Fruit fly (Drosophila melanogaster) whole organism, embryonic: ENCODE data around the gene Acat1.

Source experiments
- Aef1 ChIP-seq: fragments of 200-800 bp; sonication (Bioruptor generic); IDR thresholded peaks from 3 replicates; pipeline ENCODE4 v1.3.6; 2022; ENCODE audit warnings: missing biosample characterization, missing genetic modification characterization
- Asciz ChIP-seq: fragments of 200-800 bp; sonication (Bioruptor generic); optimal IDR thresholded peaks from 2 replicates; lab custom pipeline; 2017; ENCODE audit warnings: missing biosample characterization, mild to moderate bottlenecking, missing genetic modification characterization, missing genetic modification reagents
- Atf3 ChIP-seq: fragments of 200-800 bp; sonication (Bioruptor generic); optimal IDR thresholded peaks from 3 replicates; lab custom pipeline; 2016; ENCODE audit warnings: missing biosample characterization, missing genetic modification characterization
- CG10147 ChIP-seq: fragments of 200-800 bp; sonication (Bioruptor generic); optimal IDR thresholded peaks from 2 replicates; lab custom pipeline; 2019; ENCODE audit warnings: missing biosample characterization, mild to moderate bottlenecking, missing genetic modification characterization, moderate library complexity
- CG10209 ChIP-seq: fragments of 200-800 bp; sonication (Bioruptor generic); optimal IDR thresholded peaks from 3 replicates; lab custom pipeline; 2017; ENCODE audit warnings: missing biosample characterization, mild to moderate bottlenecking, missing genetic modification characterization, missing genetic modification reagents
- CG10267 ChIP-seq: fragments of 200-800 bp; sonication (Bioruptor generic); optimal IDR thresholded peaks from 2 replicates; lab custom pipeline; 2018; ENCODE audit warnings: missing biosample characterization, mild to moderate bottlenecking, missing genetic modification characterization, moderate library complexity
- CG10274 ChIP-seq: fragments of 200-800 bp; sonication (Bioruptor generic); optimal IDR thresholded peaks from 3 replicates; lab custom pipeline; 2017; ENCODE audit warnings: missing biosample characterization, mild to moderate bottlenecking, missing genetic modification characterization
- CG10366 ChIP-seq: fragments of 200-800 bp; sonication (Bioruptor generic); IDR thresholded peaks from 2 replicates; pipeline ENCODE4 v1.3.6; 2022; ENCODE audit warnings: missing biosample characterization, missing genetic modification characterization
- CG10543 ChIP-seq: fragments of 200-800 bp; sonication (Bioruptor generic); optimal IDR thresholded peaks from 3 replicates; lab custom pipeline; 2017; ENCODE audit warnings: missing biosample characterization, mild to moderate bottlenecking, missing genetic modification characterization, moderate library complexity
- CG10654 ChIP-seq: fragments of 200-800 bp; sonication (Bioruptor generic); optimal IDR thresholded peaks from 2 replicates; lab custom pipeline; 2016; ENCODE audit warnings: missing biosample characterization, missing genetic modification characterization
- CG11398 ChIP-seq: fragments of 200-800 bp; sonication (Bioruptor generic); optimal IDR thresholded peaks from 2 replicates; lab custom pipeline; 2016; ENCODE audit warnings: missing biosample characterization, missing genetic modification characterization
- CG11695 ChIP-seq: fragments of 200-800 bp; sonication (Bioruptor generic); IDR thresholded peaks from 3 replicates; pipeline ENCODE4 v1.3.6; 2022; ENCODE audit warnings: missing biosample characterization, missing genetic modification characterization
- CG14710 ChIP-seq: fragments of 200-800 bp; sonication (Bioruptor generic); optimal IDR thresholded peaks from 3 replicates; lab custom pipeline; 2019; ENCODE audit warnings: missing biosample characterization, mild to moderate bottlenecking, missing genetic modification characterization, moderate library complexity
- CG15514 ChIP-seq: fragments of 200-800 bp; sonication (Bioruptor generic); optimal IDR thresholded peaks from 3 replicates; lab custom pipeline; 2017; ENCODE audit warnings: missing biosample characterization, missing genetic modification characterization, mild to moderate bottlenecking, moderate library complexity, missing genetic modification reagents
- CG16813 ChIP-seq: fragments of 200-800 bp; sonication (Bioruptor generic); IDR thresholded peaks from 3 replicates; pipeline ENCODE4 v1.3.6; 2022; ENCODE audit warnings: missing biosample characterization, missing genetic modification characterization; ENCODE audit not compliant: partially characterized antibody
- CG17568 ChIP-seq: fragments of 200-800 bp; sonication (Bioruptor generic); optimal IDR thresholded peaks from 2 replicates; lab custom pipeline; 2018; ENCODE audit warnings: missing biosample characterization, mild to moderate bottlenecking, missing genetic modification characterization, moderate library complexity
- CG30431 ChIP-seq: fragments of 200-800 bp; sonication (Bioruptor generic); optimal IDR thresholded peaks from 2 replicates; lab custom pipeline; 2017; ENCODE audit warnings: missing biosample characterization, missing genetic modification characterization
- CG33557 ChIP-seq: fragments of 200-800 bp; sonication (Bioruptor generic); optimal IDR thresholded peaks from 2 replicates; lab custom pipeline; 2019; ENCODE audit warnings: missing biosample characterization, mild to moderate bottlenecking, missing genetic modification characterization, moderate library complexity
- CG4854 ChIP-seq: fragments of 200-800 bp; sonication (Bioruptor generic); optimal IDR thresholded peaks from 2 replicates; lab custom pipeline; 2016; ENCODE audit warnings: missing biosample characterization, missing genetic modification characterization, inconsistent platforms
- CG7357 ChIP-seq: fragments of 200-800 bp; sonication (Bioruptor generic); IDR thresholded peaks from 3 replicates; pipeline ENCODE4 v1.3.6; 2022; ENCODE audit warnings: missing biosample characterization, missing genetic modification characterization
- CG8765 ChIP-seq: fragments of 200-800 bp; sonication (Bioruptor generic); IDR thresholded peaks from 2 replicates; pipeline ENCODE4 v1.3.6; 2022; ENCODE audit warnings: missing biosample characterization, missing genetic modification characterization
- Elba2 ChIP-seq: fragments of 200-800 bp; sonication (Bioruptor generic); optimal IDR thresholded peaks from 3 replicates; lab custom pipeline; 2016; ENCODE audit warnings: missing biosample characterization, missing genetic modification characterization
- Fer1 ChIP-seq: fragments of 200-800 bp; sonication (Bioruptor generic); optimal IDR thresholded peaks from 2 replicates; lab custom pipeline; 2017; ENCODE audit warnings: missing biosample characterization, mild to moderate bottlenecking, missing genetic modification characterization
- HmgD ChIP-seq: fragments of 200-800 bp; sonication (Bioruptor generic); optimal IDR thresholded peaks from 3 replicates; lab custom pipeline; 2016; ENCODE audit warnings: missing biosample characterization, missing genetic modification characterization
- Kr ChIP-seq: fragments of 200-800 bp; sonication (Bioruptor generic); optimal IDR thresholded peaks from 2 replicates; lab custom pipeline; 2017; ENCODE audit warnings: missing biosample characterization, mild to moderate bottlenecking, missing genetic modification characterization
- Lpt ChIP-seq: fragments of >200 bp; optimal IDR thresholded peaks from 2 replicates; lab custom pipeline; 2018; ENCODE audit warnings: missing biosample characterization, missing genetic modification characterization
- NFAT ChIP-seq: fragments of 200-800 bp; sonication (Bioruptor generic); IDR thresholded peaks from 2 replicates; pipeline ENCODE4 v1.3.6; 2022; ENCODE audit warnings: missing biosample characterization, missing genetic modification characterization
- Opbp ChIP-seq: fragments of 200-800 bp; sonication (Bioruptor generic); IDR thresholded peaks from 3 replicates; pipeline ENCODE4 v1.3.6; 2022; ENCODE audit warnings: missing biosample characterization, missing genetic modification characterization; ENCODE audit not compliant: partially characterized antibody
- Rx ChIP-seq: fragments of 200-800 bp; sonication (Bioruptor generic); IDR thresholded peaks from 2 replicates; pipeline ENCODE4 v1.3.6; 2022; ENCODE audit warnings: missing biosample characterization, missing genetic modification characterization
- Sin3A ChIP-seq: fragments of >200 bp; optimal IDR thresholded peaks from 2 replicates; lab custom pipeline; 2018
- Sry-β ChIP-seq: fragments of 200-800 bp; sonication (Bioruptor generic); optimal IDR thresholded peaks from 2 replicates; lab custom pipeline; 2018; ENCODE audit warnings: missing biosample characterization, mild to moderate bottlenecking, missing genetic modification characterization, moderate library complexity
- cas ChIP-seq: fragments of 200-800 bp; sonication (Bioruptor generic); IDR thresholded peaks from 2 replicates; pipeline ENCODE4 v1.3.6; 2022; ENCODE audit warnings: missing biosample characterization, missing genetic modification characterization
- chm ChIP-seq: fragments of 200-800 bp; sonication (Bioruptor generic); IDR thresholded peaks from 2 replicates; pipeline ENCODE4 v1.3.6; 2022; ENCODE audit warnings: missing biosample characterization, missing genetic modification characterization
- croc ChIP-seq: fragments of 200-800 bp; sonication (Bioruptor generic); conservative IDR thresholded peaks from 3 replicates; pipeline ENCODE4 v1.3.6; 2022; ENCODE audit warnings: missing biosample characterization, missing genetic modification characterization
- cwo ChIP-seq: fragments of 200-800 bp; sonication (Bioruptor generic); optimal IDR thresholded peaks from 3 replicates; lab custom pipeline; 2017; ENCODE audit warnings: missing biosample characterization, missing genetic modification characterization, mild to moderate bottlenecking, moderate library complexity, missing genetic modification reagents
- ewg ChIP-seq: fragments of 200-800 bp; sonication (Bioruptor generic); optimal IDR thresholded peaks from 3 replicates; lab custom pipeline; 2017; ENCODE audit warnings: mild to moderate bottlenecking, missing biosample characterization, missing genetic modification reagents, missing genetic modification characterization
- fd3F ChIP-seq: fragments of 200-800 bp; sonication (Bioruptor generic); optimal IDR thresholded peaks from 2 replicates; lab custom pipeline; 2018; ENCODE audit warnings: missing biosample characterization, mild to moderate bottlenecking, missing genetic modification characterization, moderate library complexity
- gce ChIP-seq: fragments of 200-800 bp; sonication (Bioruptor generic); IDR thresholded peaks from 3 replicates; pipeline ENCODE4 v1.3.6; 2022; ENCODE audit warnings: missing biosample characterization, missing genetic modification characterization
- gcm ChIP-seq: fragments of 200-800 bp; sonication (Bioruptor generic); optimal IDR thresholded peaks from 2 replicates; lab custom pipeline; 2019; ENCODE audit warnings: missing biosample characterization, mild to moderate bottlenecking, missing genetic modification characterization, moderate library complexity
- h ChIP-seq: fragments of >200 bp; optimal IDR thresholded peaks from 2 replicates; lab custom pipeline; 2017
- hkb ChIP-seq, 2 experiments: fragments of 200-800 bp in 1 of 2; fragments of >200 bp in 1 of 2; sonication (Bioruptor generic) in 1 of 2; IDR thresholded peaks in 1 of 2; optimal IDR thresholded peaks in 1 of 2; 2 replicates each; pipeline versions ENCODE4 v1.3.6 to Lab custom; 2017 to 2022; ENCODE audit warnings: missing biosample characterization in 1 of 2, missing genetic modification characterization in 1 of 2
- mirr ChIP-seq: fragments of 200-800 bp; sonication (Bioruptor generic); optimal IDR thresholded peaks from 3 replicates; lab custom pipeline; 2018; ENCODE audit warnings: missing biosample characterization, mild to moderate bottlenecking, missing genetic modification characterization
- nau ChIP-seq: fragments of 200-800 bp; sonication (Bioruptor generic); optimal IDR thresholded peaks from 3 replicates; lab custom pipeline; 2017; ENCODE audit warnings: missing biosample characterization, mild to moderate bottlenecking, missing genetic modification characterization, missing genetic modification reagents
- nerfin-1 ChIP-seq: fragments of 200-800 bp; sonication (Bioruptor generic); optimal IDR thresholded peaks from 3 replicates; lab custom pipeline; 2019; ENCODE audit warnings: missing biosample characterization, mild to moderate bottlenecking, missing genetic modification characterization, moderate library complexity
- org-1 ChIP-seq: fragments of 200-800 bp; sonication (Bioruptor generic); optimal IDR thresholded peaks from 2 replicates; lab custom pipeline; 2017; ENCODE audit warnings: missing biosample characterization, missing genetic modification characterization
- otp ChIP-seq: fragments of 200-800 bp; sonication (Bioruptor generic); IDR thresholded peaks from 3 replicates; pipeline ENCODE4, ENCODE4 v1.3.6; 2022; ENCODE audit warnings: missing biosample characterization, missing genetic modification characterization
- repo ChIP-seq: fragments of 200-800 bp; sonication (Bioruptor generic); optimal IDR thresholded peaks from 2 replicates; lab custom pipeline; 2016; ENCODE audit warnings: missing biosample characterization, missing genetic modification characterization
- tap ChIP-seq: fragments of 200-800 bp; optimal IDR thresholded peaks from 3 replicates; lab custom pipeline; 2019; ENCODE audit warnings: missing biosample characterization, mild to moderate bottlenecking, missing genetic modification characterization, moderate library complexity
- trh ChIP-seq: fragments of 200-800 bp; sonication (Bioruptor generic); optimal IDR thresholded peaks from 2 replicates; lab custom pipeline; 2016; ENCODE audit warnings: missing biosample characterization, missing genetic modification characterization

Acat1 gene

dm6 chrX:7920081-7920688, 31.6 kb upstream of the Acat1 start, which contains the start of the genes hdm and Ykt6 (continued):
- TF ChIP-seq CG30431 (GFP tag; lab: Kevin White, UChicago) = peak; percentile 42
- TF ChIP-seq CG15514 (GFP tag; lab: Kevin White, UChicago) = peak; percentile 82
- no peak for TF ChIP-seq Kr (GFP tag; lab: Kevin White, UChicago)
- TF ChIP-seq CG11398 (GFP tag; lab: Kevin White, UChicago) = peak; percentile 73
- peak; percentile 82 for TF ChIP-seq CG14710
- TF ChIP-seq CG4854 (GFP tag; lab: Kevin White, UChicago) = peak; percentile 28
- TF ChIP-seq croc = peak; percentile 46; the same call in 2 of the 3 replicates
- TF ChIP-seq gcm = peak; percentile 48
- TF ChIP-seq CG10147 (GFP tag; lab: Kevin White, UChicago) = no peak
- TF ChIP-seq Sry-β = peak; percentile 12
- TF ChIP-seq repo = peak; percentile 52
- peak; percentile 72; the same call in 2 of the 3 replicates for TF ChIP-seq Aef1 (GFP tag; lab: Robert Waterston, UW)
- no peak for TF ChIP-seq CG17568
- TF ChIP-seq nau (GFP tag; lab: Kevin White, UChicago) = no peak
- peak; percentile 43 for TF ChIP-seq nerfin-1
- TF ChIP-seq h (lab: Kevin White, UChicago) = no peak
- peak; percentile 76 for TF ChIP-seq CG10267 (tag; lab: Kevin White, UChicago)
- TF ChIP-seq CG8765 (GFP tag; lab: Robert Waterston, UW) = peak; percentile 80
- TF ChIP-seq CG7357 (GFP tag; lab: Robert Waterston, UW) = peak; percentile 45; the same call in 1 of the 3 replicates
- TF ChIP-seq gce (GFP tag; lab: Robert Waterston, UW) = no peak
- peak; percentile 79 for TF ChIP-seq Fer1 (GFP tag; lab: Kevin White, UChicago)
- TF ChIP-seq Elba2 (GFP tag; lab: Kevin White, UChicago) = peak; percentile 5
- TF ChIP-seq chm (GFP tag; lab: Robert Waterston, UW) = no peak; the same call in 1 of the 2 replicates
- TF ChIP-seq CG33557 (GFP tag; lab: Kevin White, UChicago) = peak; percentile 66
- TF ChIP-seq Rx (GFP tag; lab: Robert Waterston, UW) = peak; percentile 72
- TF ChIP-seq cas (GFP tag; lab: Robert Waterston, UW) = peak; percentile 45; the same call in 1 of the 2 replicates
- peak; percentile 95 for TF ChIP-seq CG16813 (GFP tag; lab: Robert Waterston, UW)
- TF ChIP-seq Lpt = no peak
- TF ChIP-seq ewg = peak; percentile 85
- peak; percentile 65 for TF ChIP-seq Sin3A (lab: Kevin White, UChicago)
- TF ChIP-seq NFAT (GFP tag; lab: Robert Waterston, UW) = peak; percentile 79; the same call in 1 of the 2 replicates
- no peak for TF ChIP-seq Asciz (GFP tag; lab: Kevin White, UChicago)
- peak; percentile 90 for TF ChIP-seq Opbp (GFP tag; lab: Robert Waterston, UW)
- TF ChIP-seq CG11695 (GFP tag; lab: Robert Waterston, UW) = peak; percentile 81
- peak; percentile 34 for TF ChIP-seq trh (GFP tag; lab: Kevin White, UChicago)
- peak; percentile 75 for TF ChIP-seq CG10209 (GFP tag; lab: Kevin White, UChicago)
- peak; percentile 51 for TF ChIP-seq fd3F (GFP tag; lab: Kevin White, UChicago)
- TF ChIP-seq Atf3 (GFP tag; lab: Kevin White, UChicago) = peak; percentile 69
- no peak for TF ChIP-seq tap (tag; lab: Kevin White, UChicago)
- TF ChIP-seq hkb (optimal IDR thresholded peaks at IDR 0.05; lab: Kevin White, UChicago) = no peak
- peak; percentile 87 for TF ChIP-seq hkb (GFP tag; IDR thresholded peaks at IDR 0.05; lab: Robert Waterston, UW)
- TF ChIP-seq CG10543 (GFP tag; lab: Kevin White, UChicago) = peak; percentile 40
- peak; percentile 70 for TF ChIP-seq CG10366 (GFP tag; lab: Robert Waterston, UW)
- peak; percentile 80 for TF ChIP-seq otp
- TF ChIP-seq cwo (GFP tag; lab: Kevin White, UChicago) = no peak
- peak; percentile 28 for TF ChIP-seq org-1
- TF ChIP-seq CG10274 = no peak
- peak; percentile 71 for TF ChIP-seq CG10654 (GFP tag; lab: Kevin White, UChicago)
- TF ChIP-seq mirr = no peak
- TF ChIP-seq HmgD = peak; percentile 70
